Worm (Caenorhabditis elegans): ENCODE results near the gene rab-14.

ce11 chrX:15622041-15622440, 15.6 kb upstream of the rab-14 start:
- TF ChIP-seq lin-39 (tag; optimal IDR thresholded peaks at IDR 0.05) (no peak), zag-1 (tag; optimal IDR thresholded peaks at IDR 0.05) (no peak), unc-39 (tag; optimal IDR thresholded peaks at IDR 0.05) (no peak), elt-3 (tag; optimal IDR thresholded peaks at IDR 0.05) (no peak), egl-5 (tag; optimal IDR thresholded peaks at IDR 0.05) (no peak), daf-12 (tag; optimal IDR thresholded peaks at IDR 0.05) (no peak), nhr-12 (tag; optimal IDR thresholded peaks at IDR 0.05) (no peak), nhr-11 (tag; optimal IDR thresholded peaks at IDR 0.05) (no peak), snpc-4 (tag; optimal IDR thresholded peaks at IDR 0.05) (no peak), unc-62 (GFP tag; optimal IDR thresholded peaks at IDR 0.05) (no peak), elt-1 (tag; optimal IDR thresholded peaks at IDR 0.05) (no peak), aly-2 (tag; optimal IDR thresholded peaks at IDR 0.05) (no peak), ama-1 (optimal IDR thresholded peaks at IDR 0.05) (no peak), mml-1 (tag; optimal IDR thresholded peaks at IDR 0.05) (no peak)
